Fruit fly (Drosophila melanogaster): Measurements from ENCODE around the gene Cox10.
A peak's percentile ranks its signal among the peaks of the same experiment; 100 is the strongest.

Cox10 gene

dm6 chr2L:10333091-10333991 lies 2.1 kb downstream of the Cox10 start, which contains the start of gene GATAd (continued):
- no peak for TF ChIP-seq pan (optimal IDR thresholded peaks at IDR 0.05)
- TF ChIP-seq pan (GFP tag; optimal IDR thresholded peaks at IDR 0.05 in 1 of 2, IDR thresholded peaks at IDR 0.05 in 1 of 2): no peak
- no peak for TF ChIP-seq usp (GFP tag; optimal IDR thresholded peaks at IDR 0.05)
- TF ChIP-seq CG3995 (GFP tag; optimal IDR thresholded peaks at IDR 0.05): peak; percentile 79
- no peak for TF ChIP-seq insv (GFP tag; optimal IDR thresholded peaks at IDR 0.05)
- no peak for TF ChIP-seq CG13123 (GFP tag; optimal IDR thresholded peaks at IDR 0.05)
- no peak for TF ChIP-seq Atf6 (GFP tag; IDR thresholded peaks at IDR 0.05)
- TF ChIP-seq CG10366 (GFP tag; IDR thresholded peaks at IDR 0.05): no peak
- no peak for TF ChIP-seq Mad (GFP tag; optimal IDR thresholded peaks at IDR 0.05)
- no peak for TF ChIP-seq Ets97D (GFP tag; optimal IDR thresholded peaks at IDR 0.05)
- TF ChIP-seq ttk (GFP tag; IDR thresholded peaks at IDR 0.05): no peak
- TF ChIP-seq CG15601 (tag; optimal IDR thresholded peaks at IDR 0.05): no peak
- TF ChIP-seq CG8765 (GFP tag; IDR thresholded peaks at IDR 0.05): no peak
- no peak for TF ChIP-seq Mrtf (GFP tag; IDR thresholded peaks at IDR 0.05)
- peak; percentile 28 for TF ChIP-seq CG12299 (tag; optimal IDR thresholded peaks at IDR 0.05)
- no peak for TF ChIP-seq ATbp (GFP tag; optimal IDR thresholded peaks at IDR 0.05)
- no peak for TF ChIP-seq Dbx (GFP tag; IDR thresholded peaks at IDR 0.05)
- no peak for TF ChIP-seq ap (GFP tag; IDR thresholded peaks at IDR 0.05)
- no peak for TF ChIP-seq CG2678 (tag; optimal IDR thresholded peaks at IDR 0.05)
- no peak for TF ChIP-seq shn (GFP tag; optimal IDR thresholded peaks at IDR 0.05)
- peak; percentile 16 for TF ChIP-seq YL-1 (GFP tag; optimal IDR thresholded peaks at IDR 0.05)
- no peak for TF ChIP-seq CG3838 (GFP tag; optimal IDR thresholded peaks at IDR 0.05)
- TF ChIP-seq CG30431 (GFP tag; optimal IDR thresholded peaks at IDR 0.05): no peak
- TF ChIP-seq emc (GFP tag; optimal IDR thresholded peaks at IDR 0.05): no peak
- no peak for TF ChIP-seq cwo (GFP tag; optimal IDR thresholded peaks at IDR 0.05)
- no peak for TF ChIP-seq bab2 (GFP tag; optimal IDR thresholded peaks at IDR 0.05)
- no peak for TF ChIP-seq CG3407 (GFP tag; optimal IDR thresholded peaks at IDR 0.05)
- TF ChIP-seq CG18262 (tag; optimal IDR thresholded peaks at IDR 0.05): peak; percentile 4
- peak; percentile 29 for TF ChIP-seq CG12391 (tag; optimal IDR thresholded peaks at IDR 0.05)
- no peak for TF ChIP-seq CG7556 (GFP tag; optimal IDR thresholded peaks at IDR 0.05)
- no peak for TF ChIP-seq TFAM (GFP tag; optimal IDR thresholded peaks at IDR 0.05)
- no peak for TF ChIP-seq Dfd (GFP tag; optimal IDR thresholded peaks at IDR 0.05)
- TF ChIP-seq tap (tag; optimal IDR thresholded peaks at IDR 0.05): no peak
- TF ChIP-seq Bgb (GFP tag; IDR thresholded peaks at IDR 0.05; ENCODE audit: partially characterized antibody): 0 out of 2 replicates have a peak, but pooled peaks have one; percentile 26
- peak; percentile 3 for TF ChIP-seq Sin3A (optimal IDR thresholded peaks at IDR 0.05)
- no peak for TF ChIP-seq pros (GFP tag; optimal IDR thresholded peaks at IDR 0.05)
- TF ChIP-seq corto (GFP tag; optimal IDR thresholded peaks at IDR 0.05): no peak
- no peak for TF ChIP-seq nerfin-1 (tag; optimal IDR thresholded peaks at IDR 0.05)
- TF ChIP-seq ara (GFP tag; IDR thresholded peaks at IDR 0.05): no peak
- TF ChIP-seq CG32772 (GFP tag; IDR thresholded peaks at IDR 0.05): no peak
- TF ChIP-seq lbe (GFP tag; optimal IDR thresholded peaks at IDR 0.05): no peak
- TF ChIP-seq ac (GFP tag; optimal IDR thresholded peaks at IDR 0.05): no peak
- TF ChIP-seq CG6254 (GFP tag; optimal IDR thresholded peaks at IDR 0.05): no peak
- no peak for TF ChIP-seq Sox100B (GFP tag; optimal IDR thresholded peaks at IDR 0.05)
- TF ChIP-seq CG4404 (GFP tag; IDR thresholded peaks at IDR 0.05): no peak
- no peak for TF ChIP-seq Trl (optimal IDR thresholded peaks at IDR 0.05)
- no peak for TF ChIP-seq Trl (GFP tag; optimal IDR thresholded peaks at IDR 0.05)
- TF ChIP-seq Dip3 (GFP tag; optimal IDR thresholded peaks at IDR 0.05): no peak
- TF ChIP-seq HLH3B (GFP tag; IDR thresholded peaks at IDR 0.05): no peak
- TF ChIP-seq Taf1 (GFP tag; IDR thresholded peaks at IDR 0.05): no peak
- TF ChIP-seq seq (GFP tag; IDR thresholded peaks at IDR 0.05): no peak
- TF ChIP-seq CG9215 (GFP tag; IDR thresholded peaks at IDR 0.05): no peak

Measured in whole organism, embryonic.